Worm (Caenorhabditis elegans) whole organism, young adult: ENCODE results near the gene C36E8.4.

Source experiments
- F33H1.4 ChIP-seq: fragments of 200-800 bp; sonication (Bioruptor generic); IDR thresholded peaks from 2 replicates; pipeline ENCODE4 v1.3.6; 2022; ENCODE audit warnings: missing genetic modification reagents, missing genetic modification characterization, missing compliant biosample characterization
- Y67H2A.10 ChIP-seq: fragments of 200-800 bp; sonication (Bioruptor generic); conservative IDR thresholded peaks from 2 replicates; pipeline ENCODE4 v1.3.6; 2022; ENCODE audit warnings: missing genetic modification reagents, missing genetic modification characterization, missing compliant biosample characterization
- ets-4 ChIP-seq: fragments of 200-800 bp; sonication (Bioruptor generic); optimal IDR thresholded peaks from 2 replicates; lab custom pipeline; 2018; ENCODE audit warnings: mild to moderate bottlenecking, missing genetic modification characterization, missing compliant biosample characterization
- lin-35 ChIP-seq, 3 experiments: fragments of 150-350 bp in 2 of 3; sonication (generic microtip) in 1 of 3; optimal IDR thresholded peaks; 2 replicates each; lab custom pipeline; 2014 to 2018; ENCODE audit warnings: missing biosample characterization in 3 of 3, missing genetic modification characterization in 3 of 3, missing genetic modification reagents in 3 of 3
- madf-10 ChIP-seq: sonication (generic microtip); optimal IDR thresholded peaks from 2 replicates; lab custom pipeline; 2016; ENCODE audit warnings: mild to moderate bottlenecking, missing genetic modification characterization, missing compliant biosample characterization
- ztf-26 ChIP-seq: sonication (generic microtip); optimal IDR thresholded peaks from 2 replicates; lab custom pipeline; 2017; ENCODE audit warnings: missing genetic modification characterization, missing compliant biosample characterization

ce11 chrIII:4007017-4007416, 5.1 kb upstream of the C36E8.4 start:
- TF ChIP-seq F33H1.4 (GFP tag; lab: Robert Waterston, UW) (no peak), lin-35 (GFP tag; optimal IDR thresholded peaks at IDR 0.05; lab: Kevin White, UChicago) (no peak), Y67H2A.10 (GFP tag; lab: Robert Waterston, UW) (no peak), ztf-26 (tag; lab: Kevin White, UChicago) (no peak), ets-4 (GFP tag; lab: Kevin White, UChicago) (no peak), madf-10 (tag; lab: Kevin White, UChicago) (no peak)
